Fruit fly (Drosophila melanogaster): ENCODE data around the gene Flad2.

Gene Flad2

dm6 chr2L:13398614-13399161 is 13.6 kb upstream of the Flad2 start, which contains the start of the genes CG10859 and CG7110 (continued):
- TF ChIP-seq H15 (GFP tag; IDR thresholded peaks at IDR 0.05) = no peak
- peak; percentile 59 for TF ChIP-seq CG4328 (GFP tag; optimal IDR thresholded peaks at IDR 0.05)
- no peak; the same call in 1 of the 2 replicates for TF ChIP-seq ranshi (GFP tag; IDR thresholded peaks at IDR 0.05)
- peak; percentile 60 for TF ChIP-seq odd (GFP tag; optimal IDR thresholded peaks at IDR 0.05)
- TF ChIP-seq CG17829 (tag; optimal IDR thresholded peaks at IDR 0.05) = peak; percentile 48
- TF ChIP-seq Ravus (GFP tag; IDR thresholded peaks at IDR 0.05) = no peak
- peak; percentile 30; the same call in 1 of the 2 replicates for TF ChIP-seq amos (GFP tag; IDR thresholded peaks at IDR 0.05; ENCODE audit: partially characterized antibody)
- TF ChIP-seq Hmx (GFP tag; optimal IDR thresholded peaks at IDR 0.05) = no peak
- no peak for TF ChIP-seq esg (GFP tag; conservative IDR thresholded peaks at IDR 0.05)
- TF ChIP-seq Sry-β (GFP tag; optimal IDR thresholded peaks at IDR 0.05) = no peak
- TF ChIP-seq CG4617 (GFP tag; optimal IDR thresholded peaks at IDR 0.05; ENCODE audit: borderline replicate concordance) = peak; percentile 14
- TF ChIP-seq CG9609 (GFP tag; optimal IDR thresholded peaks at IDR 0.05) = no peak
- peak; percentile 55 for TF ChIP-seq nau (GFP tag; optimal IDR thresholded peaks at IDR 0.05)
- TF ChIP-seq fd96Cb (tag; optimal IDR thresholded peaks at IDR 0.05) = no peak
- TF ChIP-seq CG1792 (GFP tag; optimal IDR thresholded peaks at IDR 0.05) = no peak
- peak; percentile 29 for TF ChIP-seq ewg (GFP tag; optimal IDR thresholded peaks at IDR 0.05)
- peak; percentile 28 for TF ChIP-seq CG13424 (tag; optimal IDR thresholded peaks at IDR 0.05)
- TF ChIP-seq dpn (GFP tag; optimal IDR thresholded peaks at IDR 0.05) = no peak
- no peak for TF ChIP-seq CG6272 (GFP tag; IDR thresholded peaks at IDR 0.05)
- peak; percentile 60 for TF ChIP-seq dm (GFP tag; optimal IDR thresholded peaks at IDR 0.05)
- peak; percentile 78 for TF ChIP-seq YL-1 (GFP tag; optimal IDR thresholded peaks at IDR 0.05)
- TF ChIP-seq CG15011 (GFP tag; optimal IDR thresholded peaks at IDR 0.05) = peak; percentile 2
- no peak for TF ChIP-seq kni (GFP tag; optimal IDR thresholded peaks at IDR 0.05)
- no peak for TF ChIP-seq CG10321 (GFP tag; IDR thresholded peaks at IDR 0.05)
- TF ChIP-seq ara (GFP tag; IDR thresholded peaks at IDR 0.05) = no peak
- peak; percentile 1 for TF ChIP-seq CG12219 (GFP tag; optimal IDR thresholded peaks at IDR 0.05)
- peak; percentile 9; the same call in 1 of the 2 replicates for TF ChIP-seq Rfx (GFP tag; IDR thresholded peaks at IDR 0.05)
- no peak for TF ChIP-seq Stat92E (GFP tag; optimal IDR thresholded peaks at IDR 0.05)
- no peak for TF ChIP-seq CG16863 (GFP tag; optimal IDR thresholded peaks at IDR 0.05)
- no peak for TF ChIP-seq CG5245 (GFP tag; optimal IDR thresholded peaks at IDR 0.05)
- TF ChIP-seq CG30020 (tag; optimal IDR thresholded peaks at IDR 0.05) = peak; percentile 33
- TF ChIP-seq tio (GFP tag; optimal IDR thresholded peaks at IDR 0.05) = no peak
- TF ChIP-seq croc (GFP tag; conservative IDR thresholded peaks at IDR 0.05) = no peak
- TF ChIP-seq hkb (optimal IDR thresholded peaks at IDR 0.05) = no peak
- TF ChIP-seq hkb (GFP tag; IDR thresholded peaks at IDR 0.05) = peak; percentile 53
- TF ChIP-seq usp (GFP tag; optimal IDR thresholded peaks at IDR 0.05) = no peak
- no peak for TF ChIP-seq C15 (GFP tag; IDR thresholded peaks at IDR 0.05)
- TF ChIP-seq stc (GFP tag; IDR thresholded peaks at IDR 0.05) = no peak
- no peak for TF ChIP-seq zen2 (GFP tag; IDR thresholded peaks at IDR 0.05; ENCODE audit: partially characterized antibody)
- TF ChIP-seq ase (GFP tag; IDR thresholded peaks at IDR 0.05) = no peak; the same call in 2 of the 3 replicates
- no peak for TF ChIP-seq wor (GFP tag; IDR thresholded peaks at IDR 0.05)
- TF ChIP-seq CG15601 (tag; optimal IDR thresholded peaks at IDR 0.05) = peak; percentile 33
- TF ChIP-seq HHEX (GFP tag; optimal IDR thresholded peaks at IDR 0.05) = peak; percentile 32
- TF ChIP-seq gce (GFP tag; IDR thresholded peaks at IDR 0.05) = no peak
- no peak for TF ChIP-seq CG1832 (GFP tag; optimal IDR thresholded peaks at IDR 0.05)
- TF ChIP-seq CG1233 (GFP tag; optimal IDR thresholded peaks at IDR 0.05) = peak; percentile 56
- no peak for TF ChIP-seq D19B (GFP tag; optimal IDR thresholded peaks at IDR 0.05)
- TF ChIP-seq Chrac-16 (GFP tag; optimal IDR thresholded peaks at IDR 0.05) = no peak
- TF ChIP-seq pfk (GFP tag; optimal IDR thresholded peaks at IDR 0.05) = peak; percentile 26
- TF ChIP-seq caup (GFP tag; optimal IDR thresholded peaks at IDR 0.05; ENCODE audit: severe bottlenecking) = peak; percentile 79

Data from whole organism, embryonic.